Worm (Caenorhabditis elegans) whole organism, L4 larva: ENCODE measurements around the gene che-6.

Source experiments
- aly-2 ChIP-seq: sonication (generic microtip); optimal IDR thresholded peaks from 2 replicates; lab custom pipeline; 2018; ENCODE audit warnings: missing biosample characterization, missing genetic modification characterization
- daf-12 ChIP-seq: fragments of 150-350 bp; optimal IDR thresholded peaks from 2 replicates; lab custom pipeline; 2014; ENCODE audit warnings: missing biosample characterization, missing genetic modification reagents, missing genetic modification characterization
- hlh-11 ChIP-seq: fragments of 200-800 bp; sonication (Bioruptor generic); optimal IDR thresholded peaks from 2 replicates; lab custom pipeline; 2018; ENCODE audit warnings: mild to moderate bottlenecking, missing genetic modification characterization, missing compliant biosample characterization
- lin-13 ChIP-seq: fragments of 150-350 bp; optimal IDR thresholded peaks from 2 replicates; lab custom pipeline; 2014; ENCODE audit warnings: missing biosample characterization, missing genetic modification reagents, missing genetic modification characterization
- lir-3 ChIP-seq: sonication (generic microtip); optimal IDR thresholded peaks from 2 replicates; lab custom pipeline; 2016; ENCODE audit warnings: mild to moderate bottlenecking, missing genetic modification characterization, missing compliant biosample characterization
- nhr-11 ChIP-seq: fragments of 150-350 bp; optimal IDR thresholded peaks from 2 replicates; lab custom pipeline; 2014; ENCODE audit warnings: missing biosample characterization, missing genetic modification characterization
- nhr-28 ChIP-seq: fragments of 150-350 bp; optimal IDR thresholded peaks from 2 replicates; lab custom pipeline; 2014; ENCODE audit warnings: missing biosample characterization, missing genetic modification characterization
- pqm-1 ChIP-seq: sonication (generic microtip); optimal IDR thresholded peaks from 2 replicates; lab custom pipeline; 2017; ENCODE audit warnings: missing biosample characterization, missing genetic modification characterization
- zag-1 ChIP-seq: fragments of 150-350 bp; optimal IDR thresholded peaks from 2 replicates; lab custom pipeline; 2014; ENCODE audit warnings: missing biosample characterization, missing genetic modification characterization

DNA sequence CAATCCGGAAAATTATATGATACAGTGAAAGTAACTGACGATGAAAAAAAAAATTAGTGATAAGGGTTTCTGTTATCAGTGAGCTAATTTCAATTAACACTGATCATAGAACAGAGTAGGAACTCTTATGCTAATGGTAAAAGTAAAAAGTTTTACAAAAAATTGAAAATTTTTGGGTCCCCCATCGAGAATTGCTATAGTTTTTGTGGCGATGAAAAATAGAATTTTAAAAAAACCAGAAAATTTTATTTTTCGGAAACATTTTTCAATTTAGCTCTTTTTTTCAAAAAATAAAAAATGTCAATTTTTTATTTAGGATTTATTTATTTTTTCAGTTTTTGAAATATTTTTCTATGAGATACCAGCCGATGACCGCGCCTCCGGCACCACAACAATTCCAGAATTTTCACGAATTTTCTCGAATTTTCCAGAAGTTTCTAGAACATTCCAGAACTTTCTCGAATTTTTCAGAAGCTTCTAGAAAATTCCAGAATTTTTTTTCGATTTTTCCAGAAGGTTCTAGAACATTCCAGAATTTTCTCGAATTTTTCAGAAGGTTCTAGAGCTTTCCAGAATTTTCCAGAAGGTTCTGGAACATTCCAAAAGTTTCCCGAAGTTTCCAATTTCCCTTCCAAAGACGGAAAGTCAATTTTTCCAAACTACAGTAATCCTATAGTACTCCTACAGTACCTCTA, 2.3 kb upstream of the che-6 start, which contains the start of gene C23H5.8:
- no peak for TF ChIP-seq aly-2
- no peak for TF ChIP-seq nhr-11 (tag; lab: Kevin White, UChicago)
- no peak for TF ChIP-seq daf-12
- no peak for TF ChIP-seq zag-1 (tag; lab: Kevin White, UChicago)
- no peak for TF ChIP-seq pqm-1 (tag; lab: Kevin White, UChicago)
- no peak for TF ChIP-seq hlh-11
- TF ChIP-seq lin-13: no peak
- no peak for TF ChIP-seq nhr-28 (tag; lab: Kevin White, UChicago)
- TF ChIP-seq lir-3 (tag; lab: Kevin White, UChicago): no peak
